Worm (Caenorhabditis elegans) whole organism, L4 larva: Measurements from ENCODE around the gene lido-7.

Experiments
- R02D3.7 ChIP-seq: fragments of 150-350 bp; sonication (generic microtip); optimal IDR thresholded peaks from 3 replicates; lab custom pipeline; 2014; ENCODE audit warnings: missing biosample characterization, missing genetic modification characterization
- Y5F2A.4 ChIP-seq: fragments of 200-800 bp; sonication (Bioruptor generic); optimal IDR thresholded peaks from 2 replicates; lab custom pipeline; 2018; ENCODE audit warnings: mild to moderate bottlenecking, missing genetic modification characterization, missing compliant biosample characterization
- ama-1 ChIP-seq: fragments of 150-350 bp; optimal IDR thresholded peaks from 2 replicates; lab custom pipeline; 2014; ENCODE audit warnings: inconsistent platforms, mixed read lengths
- ceh-28 ChIP-seq: fragments of 150-350 bp; optimal IDR thresholded peaks from 2 replicates; lab custom pipeline; 2014; ENCODE audit warnings: missing biosample characterization, missing genetic modification reagents, missing genetic modification characterization
- ces-1 ChIP-seq: fragments of 150-350 bp; sonication (generic microtip); optimal IDR thresholded peaks from 4 replicates; lab custom pipeline; 2014; ENCODE audit warnings: missing biosample characterization, missing genetic modification reagents, missing genetic modification characterization
- ctbp-1 ChIP-seq: fragments of 200-800 bp; sonication (Bioruptor generic); IDR thresholded peaks from 2 replicates; pipeline ENCODE4 v1.3.6; 2022; ENCODE audit warnings: missing genetic modification reagents, missing genetic modification characterization, missing compliant biosample characterization
- daf-12 ChIP-seq: fragments of 150-350 bp; optimal IDR thresholded peaks from 2 replicates; lab custom pipeline; 2014; ENCODE audit warnings: missing biosample characterization, missing genetic modification reagents, missing genetic modification characterization
- egl-27 ChIP-seq: sonication (generic microtip); optimal IDR thresholded peaks from 3 replicates; lab custom pipeline; 2017; ENCODE audit warnings: missing biosample characterization, missing genetic modification reagents, missing genetic modification characterization
- nhr-77 ChIP-seq: fragments of 150-350 bp; optimal IDR thresholded peaks from 2 replicates; lab custom pipeline; 2014; ENCODE audit warnings: missing biosample characterization, missing genetic modification characterization
- pha-4 ChIP-seq, 2 experiments: fragments of 150-350 bp in 1 of 2; fragments of 200-800 bp in 1 of 2; sonication (Bioruptor generic) in 1 of 2; IDR thresholded peaks in 1 of 2; optimal IDR thresholded peaks in 1 of 2; 2 replicates each; pipeline versions ENCODE4 v1.3.6 to Lab custom; 2014 to 2022; ENCODE audit warnings: missing genetic modification characterization in 2 of 2, missing genetic modification reagents in 2 of 2, missing biosample characterization in 1 of 2, missing compliant biosample characterization in 1 of 2
- skn-1 ChIP-seq: fragments of 150-350 bp; optimal IDR thresholded peaks from 2 replicates; lab custom pipeline; 2014; ENCODE audit warnings: missing biosample characterization, missing genetic modification characterization
- snpc-1.2 ChIP-seq: fragments of 200-800 bp; sonication (Bioruptor generic); IDR thresholded peaks from 2 replicates; pipeline ENCODE4 v1.3.6; 2022; ENCODE audit warnings: missing genetic modification reagents, missing genetic modification characterization, missing compliant biosample characterization

DNA sequence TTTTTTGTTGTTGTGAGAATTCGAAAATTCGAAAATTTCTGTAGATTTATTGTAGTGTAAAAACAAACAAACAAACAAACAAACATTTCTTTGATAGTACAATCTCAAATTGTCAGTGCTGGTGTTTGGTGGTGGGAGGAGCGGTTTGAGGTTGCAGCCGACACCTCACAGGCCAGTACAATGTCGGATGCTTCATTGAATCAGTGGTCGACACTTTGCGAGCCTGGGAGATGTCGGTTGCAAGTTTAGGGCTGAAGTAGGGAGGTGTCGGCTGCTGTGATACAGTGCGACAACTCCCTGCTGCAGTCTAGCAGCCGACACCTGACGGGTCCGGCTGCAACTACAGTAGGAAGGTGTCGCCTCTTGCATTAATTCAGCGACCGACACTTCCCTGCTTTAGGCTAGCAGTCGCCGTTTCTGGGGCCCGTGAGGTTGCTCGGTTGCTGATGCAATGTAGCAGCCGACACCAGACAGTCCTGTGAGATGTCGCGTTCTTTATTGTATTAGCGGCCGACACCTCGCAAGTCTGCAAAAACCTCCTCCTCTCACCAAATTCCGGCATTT lies 2.1 kb upstream of the lido-7 start:
- TF ChIP-seq snpc-1.2 (GFP tag; lab: Robert Waterston, UW) (no peak), Y5F2A.4 (GFP tag; lab: Kevin White, UChicago) (no peak), ama-1 (lab: Kevin White, UChicago) (no peak), ctbp-1 (no peak), pha-4 (GFP tag; IDR thresholded peaks at IDR 0.05; lab: Robert Waterston, UW) (no peak), pha-4 (tag; optimal IDR thresholded peaks at IDR 0.05; lab: Kevin White, UChicago) (no peak), ces-1 (GFP tag; lab: Kevin White, UChicago) (no peak), ceh-28 (no peak), R02D3.7 (tag; lab: Kevin White, UChicago) (no peak), nhr-77 (tag; lab: Kevin White, UChicago) (no peak), skn-1 (tag; lab: Kevin White, UChicago) (no peak), daf-12 (tag; lab: Kevin White, UChicago) (no peak), egl-27 (no peak)
